Worm (Caenorhabditis elegans): ENCODE results near the gene Y41C4A.22.

Y41C4A.22 gene

ce11 chrIII:11696273-11696672 is 1.2 kb downstream of the Y41C4A.22 start, which contains the start of gene Y41C4A.6:
Gene Y41C4A.6 (plus strand): TSS chrIII:11696573.
- TF ChIP-seq pqm-1 (tag; optimal IDR thresholded peaks at IDR 0.05) (no peak), lsy-12 (tag; optimal IDR thresholded peaks at IDR 0.05) (no peak), mdl-1 (tag; optimal IDR thresholded peaks at IDR 0.05) (no peak), tbx-2 (tag; optimal IDR thresholded peaks at IDR 0.05) (no peak), ceh-28 (tag; optimal IDR thresholded peaks at IDR 0.05) (no peak), skn-1 (tag; optimal IDR thresholded peaks at IDR 0.05) (no peak), unc-39 (tag; optimal IDR thresholded peaks at IDR 0.05) (no peak), ama-1 (optimal IDR thresholded peaks at IDR 0.05) (no peak)

ce11 chrIII:11698569-11698968 is 3.5 kb downstream of the Y41C4A.22 start, which contains the start of gene Y41C4A.7:
Gene Y41C4A.7 (plus strand): TSS chrIII:11698869.
- TF ChIP-seq snpc-4 (tag; optimal IDR thresholded peaks at IDR 0.05) (no peak), elt-2 (tag; optimal IDR thresholded peaks at IDR 0.05) (no peak), nfya-1 (tag; optimal IDR thresholded peaks at IDR 0.05; ENCODE audit: insufficient read depth) (no peak), lin-39 (tag; optimal IDR thresholded peaks at IDR 0.05) (no peak), nhr-77 (tag; optimal IDR thresholded peaks at IDR 0.05) (no peak), ceh-16 (tag; optimal IDR thresholded peaks at IDR 0.05) (no peak), fkh-10 (GFP tag; optimal IDR thresholded peaks at IDR 0.05) (no peak), daf-12 (tag; optimal IDR thresholded peaks at IDR 0.05) (no peak), jun-1 (tag; optimal IDR thresholded peaks at IDR 0.05) (no peak), fos-1 (tag; optimal IDR thresholded peaks at IDR 0.05) (no peak), pqm-1 (tag; optimal IDR thresholded peaks at IDR 0.05) (no peak), unc-39 (tag; optimal IDR thresholded peaks at IDR 0.05) (no peak), elt-3 (tag; optimal IDR thresholded peaks at IDR 0.05) (no peak), egl-5 (tag; optimal IDR thresholded peaks at IDR 0.05) (no peak), eor-1 (tag; optimal IDR thresholded peaks at IDR 0.05) (no peak), unc-62 (GFP tag; optimal IDR thresholded peaks at IDR 0.05) (no peak), fkh-2 (tag; optimal IDR thresholded peaks at IDR 0.05) (no peak), nhr-12 (tag; optimal IDR thresholded peaks at IDR 0.05) (no peak), tbx-2 (tag; optimal IDR thresholded peaks at IDR 0.05) (no peak), skn-1 (tag; optimal IDR thresholded peaks at IDR 0.05) (no peak)

- TF ChIP-seq tbx-2 (tag; optimal IDR thresholded peaks at IDR 0.05) (no peak), ceh-28 (tag; optimal IDR thresholded peaks at IDR 0.05) (no peak), elt-3 (tag; optimal IDR thresholded peaks at IDR 0.05) (no peak), lin-15B (tag; optimal IDR thresholded peaks at IDR 0.05) (no peak)
Observed at ce11 chrIII:11699959-11700358, 4.9 kb downstream of the Y41C4A.22 start, which contains the start of gene pqn-84. Gene pqn-84 (plus strand): TSS chrIII:11700259.

DNA sequence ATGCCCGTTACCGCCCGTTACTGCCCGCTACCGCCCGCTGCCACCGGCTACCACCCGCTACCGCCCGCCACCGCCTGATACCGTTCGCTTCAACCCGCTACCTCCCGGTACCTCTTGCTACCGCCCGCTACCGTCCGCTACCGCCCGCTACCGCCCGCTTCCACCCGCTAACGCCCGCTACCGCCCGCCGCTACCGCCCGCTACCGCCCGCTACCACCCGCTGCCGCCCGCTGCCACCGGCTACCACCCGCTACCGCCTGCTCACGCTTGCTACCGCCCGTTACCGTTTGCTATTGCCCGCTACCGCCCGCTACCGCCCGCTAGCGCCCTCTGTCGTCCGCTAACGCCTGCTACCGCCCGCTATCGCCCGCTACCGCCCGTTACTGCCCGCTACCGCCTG is 6.8 kb downstream of the Y41C4A.22 start:
- TF ChIP-seq elt-1 (tag; optimal IDR thresholded peaks at IDR 0.05) (no peak), nhr-237 (tag; optimal IDR thresholded peaks at IDR 0.05) (no peak), nhr-28 (tag; optimal IDR thresholded peaks at IDR 0.05) (no peak), skn-1 (tag; optimal IDR thresholded peaks at IDR 0.05) (no peak), ceh-82 (tag; optimal IDR thresholded peaks at IDR 0.05) (no peak), nhr-11 (tag; optimal IDR thresholded peaks at IDR 0.05) (no peak), fkh-10 (GFP tag; optimal IDR thresholded peaks at IDR 0.05) (no peak), mdl-1 (tag; optimal IDR thresholded peaks at IDR 0.05) (no peak), egl-5 (tag; optimal IDR thresholded peaks at IDR 0.05) (no peak), ztf-11 (tag; optimal IDR thresholded peaks at IDR 0.05) (no peak), ceh-9 (tag; optimal IDR thresholded peaks at IDR 0.05) (no peak), lsy-12 (tag; optimal IDR thresholded peaks at IDR 0.05) (no peak), elt-2 (tag; optimal IDR thresholded peaks at IDR 0.05) (no peak), daf-12 (tag; optimal IDR thresholded peaks at IDR 0.05) (no peak), ama-1 (optimal IDR thresholded peaks at IDR 0.05) (no peak), unc-62 (GFP tag; optimal IDR thresholded peaks at IDR 0.05) (no peak)

DNA sequence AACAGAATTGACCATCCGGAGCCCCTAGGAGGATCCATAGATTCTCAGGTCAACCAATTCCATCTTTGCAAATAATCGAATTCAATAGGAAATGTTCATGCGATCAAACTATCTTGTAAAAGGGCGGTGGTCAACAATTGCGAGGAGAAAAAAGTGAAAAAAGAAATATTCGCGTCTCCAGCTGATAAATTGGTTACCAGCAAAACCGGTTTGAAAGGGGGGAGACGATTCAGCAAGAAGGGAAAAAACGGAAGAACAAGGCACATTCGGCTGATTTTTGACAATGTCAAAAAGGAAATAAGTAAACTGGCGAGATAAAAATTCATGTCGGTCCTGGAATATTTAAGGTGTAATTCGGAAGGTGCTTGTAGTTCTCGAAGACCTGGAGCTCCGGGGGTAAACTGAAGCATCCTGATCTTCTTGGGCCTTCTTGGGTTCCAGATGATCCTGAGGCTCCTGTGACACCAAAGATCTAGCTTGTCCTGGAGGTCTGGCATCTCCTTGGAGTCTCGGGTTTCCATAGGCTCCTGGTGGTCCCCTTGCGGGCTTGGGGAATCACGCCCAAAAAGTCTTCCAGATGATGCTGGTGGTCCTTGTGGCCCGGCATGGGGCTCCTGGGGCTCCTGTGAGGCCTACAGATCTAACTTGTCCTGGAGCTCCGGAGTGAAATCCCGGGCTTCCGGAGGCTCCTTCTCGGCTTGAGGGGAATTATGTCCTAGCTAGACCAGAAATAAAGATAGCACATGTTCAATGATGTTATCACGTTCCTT is 8.1 kb downstream of the Y41C4A.22 start:
- TF ChIP-seq unc-62 (GFP tag; optimal IDR thresholded peaks at IDR 0.05) (no peak), nhr-25 (tag; optimal IDR thresholded peaks at IDR 0.05) (no peak), jun-1 (tag; optimal IDR thresholded peaks at IDR 0.05) (no peak), nhr-67 (tag; optimal IDR thresholded peaks at IDR 0.05) (no peak), fos-1 (tag; optimal IDR thresholded peaks at IDR 0.05) (no peak), elt-2 (tag; optimal IDR thresholded peaks at IDR 0.05) (no peak), elt-3 (tag; optimal IDR thresholded peaks at IDR 0.05) (no peak), nfya-1 (tag; optimal IDR thresholded peaks at IDR 0.05; ENCODE audit: insufficient read depth) (no peak), aly-2 (tag; optimal IDR thresholded peaks at IDR 0.05) (no peak), pha-4 (tag; optimal IDR thresholded peaks at IDR 0.05) (no peak), sea-2 (GFP tag; optimal IDR thresholded peaks at IDR 0.05) (no peak), skn-1 (tag; optimal IDR thresholded peaks at IDR 0.05) (no peak), nhr-12 (tag; optimal IDR thresholded peaks at IDR 0.05) (no peak), nhr-76 (tag; optimal IDR thresholded peaks at IDR 0.05) (no peak), ceh-16 (tag; optimal IDR thresholded peaks at IDR 0.05) (no peak), ztf-4 (tag; optimal IDR thresholded peaks at IDR 0.05) (no peak), nhr-77 (tag; optimal IDR thresholded peaks at IDR 0.05) (no peak), nhr-237 (tag; optimal IDR thresholded peaks at IDR 0.05) (no peak), ZK546.5 (tag; optimal IDR thresholded peaks at IDR 0.05) (no peak), zag-1 (tag; optimal IDR thresholded peaks at IDR 0.05) (no peak)

Data from whole organism, L3 larva.